Worm (Caenorhabditis elegans): ENCODE results near the gene C07A12.2.

ce11 chrX:4521837-4522816, 22.5 kb upstream of the C07A12.2 start, which contains the start of gene C07A12.7:
- TF ChIP-seq snpc-4 (GFP tag; optimal IDR thresholded peaks at IDR 0.05) (no peak), snpc-4 (tag; optimal IDR thresholded peaks at IDR 0.05) (no peak), snpc-3.4 (tag; optimal IDR thresholded peaks at IDR 0.05) (no peak), B0019.2 (GFP tag; conservative IDR thresholded peaks at IDR 0.05) (no peak), hrde-1 (tag; optimal IDR thresholded peaks at IDR 0.05; ENCODE audit: borderline replicate concordance) (no peak), madf-3 (GFP tag; IDR thresholded peaks at IDR 0.05) (no peak), him-1 (tag; optimal IDR thresholded peaks at IDR 0.05) (no peak), hmg-1.2 (GFP tag; IDR thresholded peaks at IDR 0.05) (peak; percentile 83), hmg-20 (GFP tag; IDR thresholded peaks at IDR 0.05) (no peak), cebp-1 (GFP tag; IDR thresholded peaks at IDR 0.05) (peak; percentile 89), cebp-1 (tag; optimal IDR thresholded peaks at IDR 0.05) (peak; percentile 95), pbrm-1 (GFP tag; IDR thresholded peaks at IDR 0.05) (no peak), aptf-2 (GFP tag; conservative IDR thresholded peaks at IDR 0.05) (no peak), F49E8.2 (tag; optimal IDR thresholded peaks at IDR 0.05; ENCODE audit: insufficient read depth) (no peak), F37B4.10 (GFP tag; IDR thresholded peaks at IDR 0.05) (no peak), sdz-38 (tag; optimal IDR thresholded peaks at IDR 0.05) (no peak)
